Worm (Caenorhabditis elegans) whole organism, L1 larva: ENCODE data around the gene F36D4.1.
"Not testable (repeated sequence)": the region's sequence is repeated elsewhere in the genome, so short reads cannot be mapped to it uniquely, and the experiment has no call there.

ENCODE experiments used
- aha-1 ChIP-seq: fragments of 150-350 bp; optimal IDR thresholded peaks from 2 replicates; lab custom pipeline; 2014; ENCODE audit warnings: missing biosample characterization, missing genetic modification characterization
- aly-2 ChIP-seq: fragments of 150-350 bp; optimal IDR thresholded peaks from 2 replicates; lab custom pipeline; 2014; ENCODE audit warnings: missing biosample characterization, missing genetic modification characterization
- blmp-1 ChIP-seq: fragments of 150-350 bp; optimal IDR thresholded peaks from 2 replicates; lab custom pipeline; 2014; ENCODE audit warnings: missing biosample characterization, missing genetic modification characterization
- ceh-8 ChIP-seq: fragments of 200-800 bp; sonication (Bioruptor generic); optimal IDR thresholded peaks from 2 replicates; lab custom pipeline; 2018; ENCODE audit warnings: mild to moderate bottlenecking, missing genetic modification characterization, moderate library complexity, missing compliant biosample characterization
- ceh-90 ChIP-seq: sonication (generic microtip); optimal IDR thresholded peaks from 2 replicates; lab custom pipeline; 2016; ENCODE audit warnings: missing genetic modification characterization, missing compliant biosample characterization
- dpl-1 ChIP-seq, 3 experiments: fragments of 150-350 bp in 2 of 3; sonication (generic microtip) in 1 of 3; optimal IDR thresholded peaks; 2 replicates each; lab custom pipeline; 2014 to 2017; ENCODE audit warnings: missing biosample characterization in 3 of 3, missing genetic modification characterization in 3 of 3, missing genetic modification reagents in 3 of 3
- efl-1 ChIP-seq, 4 experiments: fragments of 150-350 bp; optimal IDR thresholded peaks in 3 of 4; peaks in 1 of 4; 1 replicate in 1 of 4; 2 replicates in 3 of 4; lab custom pipeline; 2014; ENCODE audit warnings: missing biosample characterization in 2 of 4, missing genetic modification characterization in 2 of 4, missing genetic modification reagents in 2 of 4
- efl-3 ChIP-seq: fragments of 200-800 bp; sonication (Bioruptor generic); optimal IDR thresholded peaks from 2 replicates; lab custom pipeline; 2018; ENCODE audit warnings: mild to moderate bottlenecking, missing genetic modification characterization, missing compliant biosample characterization
- egl-13 ChIP-seq: sonication (generic microtip); optimal IDR thresholded peaks from 2 replicates; lab custom pipeline; 2016; ENCODE audit warnings: missing genotype, missing genetic modification reagents, missing genetic modification characterization, missing compliant biosample characterization
- egl-27 ChIP-seq, 2 experiments: fragments of 150-350 bp in 1 of 2; sonication (generic microtip); optimal IDR thresholded peaks; 3 replicates each; lab custom pipeline; 2017 to 2018; ENCODE audit warnings: missing biosample characterization in 2 of 2, missing genetic modification characterization in 2 of 2, missing genetic modification reagents in 2 of 2
- ets-5 ChIP-seq: fragments of 200-800 bp; sonication (Bioruptor generic); IDR thresholded peaks from 2 replicates; pipeline ENCODE4 v1.3.6; 2022; ENCODE audit warnings: missing genetic modification characterization, missing compliant biosample characterization
- isw-1 ChIP-seq: fragments of 200-800 bp; sonication (Bioruptor generic); IDR thresholded peaks from 2 replicates; pipeline ENCODE4 v1.3.6; 2022; ENCODE audit warnings: missing genetic modification characterization, missing compliant biosample characterization
- lin-14 ChIP-seq: fragments of 200-800 bp; sonication (Bioruptor generic); optimal IDR thresholded peaks from 2 replicates; lab custom pipeline; 2018; ENCODE audit warnings: mild to moderate bottlenecking, missing genetic modification characterization, moderate library complexity, missing compliant biosample characterization
- lin-35 ChIP-seq, 2 experiments: fragments of 150-350 bp; optimal IDR thresholded peaks; 2 replicates each; lab custom pipeline; 2014; ENCODE audit warnings: missing biosample characterization in 2 of 2, missing genetic modification characterization in 2 of 2, missing genetic modification reagents in 2 of 2
- lin-39 ChIP-seq: fragments of 150-350 bp; optimal IDR thresholded peaks from 2 replicates; lab custom pipeline; 2014; ENCODE audit warnings: missing biosample characterization, missing genetic modification reagents, missing genetic modification characterization
- lir-3 ChIP-seq: sonication (generic microtip); optimal IDR thresholded peaks from 2 replicates; lab custom pipeline; 2016; ENCODE audit warnings: mild to moderate bottlenecking, missing genetic modification characterization, moderate library complexity, missing compliant biosample characterization; ENCODE audit not compliant: poor library complexity
- lsy-2 ChIP-seq, 2 experiments: fragments of 150-350 bp; optimal IDR thresholded peaks; 2 replicates each; lab custom pipeline; 2014; ENCODE audit warnings: missing biosample characterization in 2 of 2, missing genetic modification characterization in 2 of 2
- mab-9 ChIP-seq: fragments of 200-800 bp; sonication (Bioruptor generic); IDR thresholded peaks from 2 replicates; pipeline ENCODE4 v1.3.6; 2022; ENCODE audit warnings: missing genetic modification reagents, missing genetic modification characterization, missing compliant biosample characterization
- mdl-1 ChIP-seq, 2 experiments: fragments of 150-350 bp; optimal IDR thresholded peaks; 2 replicates each; lab custom pipeline; 2014 to 2017; ENCODE audit warnings: missing biosample characterization in 2 of 2, missing genetic modification characterization in 2 of 2, inconsistent platforms in 1 of 2
- mef-2 ChIP-seq: fragments of 150-350 bp; optimal IDR thresholded peaks from 2 replicates; lab custom pipeline; 2014; ENCODE audit warnings: missing biosample characterization, missing genetic modification characterization
- nhr-11 ChIP-seq: fragments of 150-350 bp; optimal IDR thresholded peaks from 2 replicates; lab custom pipeline; 2014; ENCODE audit warnings: missing biosample characterization, missing genetic modification characterization
- nhr-47 ChIP-seq: sonication (generic microtip); optimal IDR thresholded peaks from 2 replicates; lab custom pipeline; 2016; ENCODE audit warnings: mild to moderate bottlenecking, missing genetic modification characterization, moderate library complexity, missing compliant biosample characterization
- nhr-76 ChIP-seq: sonication (generic microtip); optimal IDR thresholded peaks from 2 replicates; lab custom pipeline; 2017; ENCODE audit warnings: missing biosample characterization, missing genetic modification characterization
- nhr-84 ChIP-seq: sonication (generic microtip); optimal IDR thresholded peaks from 2 replicates; lab custom pipeline; 2017; ENCODE audit warnings: missing biosample characterization, missing genetic modification characterization
- nhr-85 ChIP-seq: sonication (generic microtip); peaks from one replicate; lab custom pipeline; 2016; ENCODE audit warnings: missing genetic modification characterization, inconsistent platforms, missing compliant biosample characterization
- pax-3 ChIP-seq: fragments of 200-800 bp; sonication (Bioruptor generic); optimal IDR thresholded peaks from 2 replicates; lab custom pipeline; 2018; ENCODE audit warnings: mild to moderate bottlenecking, missing genetic modification characterization, moderate library complexity, missing compliant biosample characterization
- pqm-1 ChIP-seq: sonication (generic microtip); optimal IDR thresholded peaks from 3 replicates; lab custom pipeline; 2017; ENCODE audit warnings: missing biosample characterization, missing genetic modification characterization
- rnt-1 ChIP-seq: sonication (generic microtip); optimal IDR thresholded peaks from 2 replicates; lab custom pipeline; 2016; ENCODE audit warnings: mild to moderate bottlenecking, missing genetic modification characterization, moderate library complexity, missing compliant biosample characterization
- snpc-4 ChIP-seq: fragments of 150-350 bp; optimal IDR thresholded peaks from 2 replicates; lab custom pipeline; 2014; ENCODE audit warnings: missing biosample characterization, missing genetic modification characterization
- sptf-1 ChIP-seq: fragments of 150-350 bp; optimal IDR thresholded peaks from 2 replicates; lab custom pipeline; 2014; ENCODE audit warnings: missing biosample characterization, missing genetic modification characterization
- unc-86 ChIP-seq: sonication (generic microtip); optimal IDR thresholded peaks from 2 replicates; lab custom pipeline; 2016; ENCODE audit warnings: missing genetic modification characterization, missing compliant biosample characterization
- unc-98 ChIP-seq: fragments of 200-800 bp; sonication (Bioruptor generic); IDR thresholded peaks from 2 replicates; pipeline ENCODE4 v1.3.6; 2022; ENCODE audit warnings: missing genetic modification characterization, missing compliant biosample characterization
- vab-15 ChIP-seq: sonication (generic microtip); optimal IDR thresholded peaks from 2 replicates; lab custom pipeline; 2017; ENCODE audit warnings: missing genotype, mild to moderate bottlenecking, missing genetic modification characterization, missing compliant biosample characterization
- zag-1 ChIP-seq: fragments of 150-350 bp; optimal IDR thresholded peaks from 2 replicates; lab custom pipeline; 2014; ENCODE audit warnings: missing biosample characterization, missing genetic modification characterization
- ztf-11 ChIP-seq, 2 experiments: sonication (generic microtip); optimal IDR thresholded peaks; 2 replicates each; lab custom pipeline; 2016 to 2017; ENCODE audit warnings: missing genetic modification characterization in 2 of 2, missing biosample characterization in 1 of 2, missing compliant biosample characterization in 1 of 2

The F36D4.1 gene

DNA sequence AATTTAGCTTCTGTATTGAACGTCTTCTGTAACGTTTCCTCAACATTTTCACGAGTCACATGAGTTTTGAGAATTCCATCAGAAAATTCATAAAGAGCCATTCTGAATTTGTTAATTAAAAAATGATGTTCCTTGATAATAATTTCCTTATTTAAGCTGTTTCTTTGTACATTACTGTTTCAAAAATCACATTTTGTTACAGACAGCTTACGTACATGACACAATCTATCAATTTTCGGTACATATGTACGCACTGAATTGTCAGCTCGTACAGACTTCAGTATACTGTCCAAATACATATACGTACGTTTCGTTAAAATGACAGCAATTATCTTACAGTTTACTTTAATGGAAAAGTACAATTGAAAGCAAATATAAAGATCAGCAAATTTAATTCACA lies 40.3 kb upstream of the F36D4.1 start, which contains the start of gene E02C12.19:
Gene E02C12.19 (minus strand): TSS at position 101 of the 400 bp plus-strand sequence.
- TF ChIP-seq nhr-76 = no peak
- TF ChIP-seq efl-1 (optimal IDR thresholded peaks at IDR 0.05; lab: Kevin White, UChicago) = no peak
- peak in 1 of 2 experiments; percentile 2 for TF ChIP-seq efl-1 (GFP tag; optimal IDR thresholded peaks at IDR 0.05 in 1 of 2; lab: Kevin White, UChicago)
- TF ChIP-seq nhr-85 (tag; lab: Kevin White, UChicago) = peak; percentile 41
- no peak for TF ChIP-seq pqm-1 (tag; lab: Kevin White, UChicago)

ce11 chrV:9378335-9378734 lies 38.4 kb upstream of the F36D4.1 start, which contains the start of gene E02C12.10:
Gene E02C12.10 (minus strand): TSS chrV:9378409.
- TF ChIP-seq lir-3 (tag; lab: Kevin White, UChicago) (no peak), efl-1 (optimal IDR thresholded peaks at IDR 0.05; lab: Kevin White, UChicago) (no peak), efl-1 (GFP tag; optimal IDR thresholded peaks at IDR 0.05 in 1 of 2; lab: Kevin White, UChicago) (peak in 1 of 2 experiments; percentile 89), nhr-47 (tag; lab: Kevin White, UChicago) (no peak)

ce11 chrV:9379808-9380207 lies 36.9 kb upstream of the F36D4.1 start, which contains the start of gene E02C12.11:
Gene E02C12.11 (minus strand): TSS chrV:9379908.
- not testable (repeated sequence) for TF ChIP-seq nhr-84 (tag; lab: Kevin White, UChicago); ztf-11 (tag; optimal IDR thresholded peaks at IDR 0.05; lab: Kevin White, UChicago); nhr-11 (tag; lab: Kevin White, UChicago)

DNA sequence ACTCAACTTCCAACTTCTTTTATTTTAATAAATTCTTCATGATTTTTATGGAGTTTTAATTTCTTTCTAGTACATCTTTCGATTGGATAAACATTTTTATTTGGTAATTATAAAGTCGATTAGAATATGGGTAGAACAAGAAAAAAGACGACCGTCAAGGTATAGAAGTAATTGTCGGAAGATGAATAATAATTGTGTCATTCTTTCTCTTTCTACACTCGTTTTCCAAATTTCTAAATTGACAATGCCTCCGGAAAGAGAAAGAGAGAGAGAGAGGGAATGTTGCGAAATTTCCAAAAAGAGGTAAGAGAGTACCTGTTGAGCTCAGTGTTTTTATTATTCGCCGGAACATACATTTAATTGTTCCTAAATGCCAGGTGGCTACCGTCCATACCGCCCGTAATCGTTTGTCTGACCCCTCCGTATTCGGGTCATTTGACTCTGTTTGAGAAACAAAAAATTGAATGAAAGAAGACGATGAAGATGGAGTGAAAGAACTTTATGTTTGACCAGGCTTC lies 34.8 kb upstream of the F36D4.1 start, which contains the start of gene E02C12.12:
Gene E02C12.12 (minus strand): TSS at position 468 of the 518 bp plus-strand sequence.
- TF ChIP-seq lin-39 (tag; lab: Kevin White, UChicago) (no peak), mef-2 (tag; lab: Kevin White, UChicago) (no peak), nhr-85 (tag; lab: Kevin White, UChicago) (peak; percentile 51), aly-2 (tag; lab: Kevin White, UChicago) (no peak), blmp-1 (peak; percentile 20)

ce11 chrV:9382538-9383328 lies 34.0 kb upstream of the F36D4.1 start:
- peak in 1 of 2 experiments; percentile 19 for TF ChIP-seq efl-1 (optimal IDR thresholded peaks at IDR 0.05; lab: Kevin White, UChicago)
- peak in 1 of 2 experiments; percentile 67 for TF ChIP-seq efl-1 (GFP tag; optimal IDR thresholded peaks at IDR 0.05 in 1 of 2; lab: Kevin White, UChicago)
- TF ChIP-seq lin-35 (GFP tag; optimal IDR thresholded peaks at IDR 0.05; lab: Kevin White, UChicago) = peak in 1 of 2 experiments; percentile 7
- no peak for TF ChIP-seq aha-1 (tag; lab: Kevin White, UChicago)
- peak in 2 of 3 experiments; percentile 4 to 15 for TF ChIP-seq dpl-1 (GFP tag; optimal IDR thresholded peaks at IDR 0.05; lab: Kevin White, UChicago)

ce11 chrV:9384359-9384758 lies 32.4 kb upstream of the F36D4.1 start:
- TF ChIP-seq isw-1 (GFP tag; lab: Robert Waterston, UW) (no peak), pax-3 (tag; lab: Kevin White, UChicago) (no peak), snpc-4 (no peak), egl-27 (tag; optimal IDR thresholded peaks at IDR 0.05; lab: Kevin White, UChicago) (no peak), lsy-2 (tag; optimal IDR thresholded peaks at IDR 0.05; lab: Kevin White, UChicago) (no peak), rnt-1 (tag; lab: Kevin White, UChicago) (no peak), zag-1 (tag; lab: Kevin White, UChicago) (no peak)
- TF ChIP-seq, all 84 proteins: peak for 0

- TF ChIP-seq efl-3 (no peak), mdl-1 (tag; optimal IDR thresholded peaks at IDR 0.05; lab: Kevin White, UChicago) (no peak), nhr-11 (tag; lab: Kevin White, UChicago) (no peak), ceh-8 (GFP tag; lab: Kevin White, UChicago) (no peak), vab-15 (no peak), unc-86 (no peak), egl-13 (tag; lab: Kevin White, UChicago) (no peak), efl-1 (optimal IDR thresholded peaks at IDR 0.05; lab: Kevin White, UChicago) (no peak), efl-1 (GFP tag; optimal IDR thresholded peaks at IDR 0.05 in 1 of 2; lab: Kevin White, UChicago) (peak in 1 of 2 experiments; percentile 62), unc-98 (no peak), mab-9 (GFP tag; lab: Robert Waterston, UW) (no peak), ceh-90 (tag; lab: Kevin White, UChicago) (no peak), lin-39 (tag; lab: Kevin White, UChicago) (no peak), ets-5 (GFP tag; lab: Robert Waterston, UW) (no peak), lir-3 (tag; lab: Kevin White, UChicago) (no peak), sptf-1 (tag; lab: Kevin White, UChicago) (no peak), blmp-1 (peak; percentile 25), lin-14 (GFP tag; lab: Kevin White, UChicago) (no peak), zag-1 (tag; lab: Kevin White, UChicago) (no peak)
Measured at ce11 chrV:9384949-9385348, 31.8 kb upstream of the F36D4.1 start.
